Worm (Caenorhabditis elegans) whole organism, L3 larva: ENCODE results near the gene drap-1.

ENCODE experiments used
- ama-1 ChIP-seq: fragments of 150-350 bp; optimal IDR thresholded peaks from 2 replicates; lab custom pipeline; 2018
- ceh-16 ChIP-seq: sonication (generic microtip); optimal IDR thresholded peaks from 2 replicates; lab custom pipeline; 2017; ENCODE audit warnings: missing biosample characterization, missing genetic modification characterization
- ceh-28 ChIP-seq: fragments of 150-350 bp; optimal IDR thresholded peaks from 2 replicates; lab custom pipeline; 2014; ENCODE audit warnings: missing biosample characterization, missing genetic modification reagents, missing genetic modification characterization
- ceh-82 ChIP-seq: fragments of 150-350 bp; optimal IDR thresholded peaks from 2 replicates; lab custom pipeline; 2014; ENCODE audit warnings: missing biosample characterization, missing genetic modification characterization
- ceh-9 ChIP-seq: sonication (generic microtip); optimal IDR thresholded peaks from 2 replicates; lab custom pipeline; 2018; ENCODE audit warnings: missing biosample characterization, missing genetic modification characterization
- egl-5 ChIP-seq: fragments of 150-350 bp; optimal IDR thresholded peaks from 2 replicates; lab custom pipeline; 2017; ENCODE audit warnings: missing biosample characterization, missing genetic modification reagents, missing genetic modification characterization, inconsistent platforms
- elt-2 ChIP-seq: sonication (generic microtip); optimal IDR thresholded peaks from 2 replicates; lab custom pipeline; 2016; ENCODE audit warnings: missing genetic modification reagents, mild to moderate bottlenecking, missing genetic modification characterization, missing compliant biosample characterization
- elt-3 ChIP-seq, 3 experiments: fragments of 150-350 bp in 1 of 3; sonication (generic microtip) in 2 of 3; optimal IDR thresholded peaks; 2 replicates in 2 of 3; 4 replicates in 1 of 3; lab custom pipeline; 2014 to 2017; ENCODE audit warnings: missing biosample characterization in 3 of 3, missing genetic modification characterization in 3 of 3
- eor-1 ChIP-seq, 2 experiments: fragments of 150-350 bp; optimal IDR thresholded peaks; 2 replicates each; lab custom pipeline; 2014 to 2018; ENCODE audit warnings: missing biosample characterization in 2 of 2, missing genetic modification characterization in 2 of 2
- fkh-10 ChIP-seq: sonication (generic microtip); optimal IDR thresholded peaks from 2 replicates; lab custom pipeline; 2017; ENCODE audit warnings: missing biosample characterization, missing genetic modification reagents, missing genetic modification characterization
- fos-1 ChIP-seq: fragments of 150-350 bp; optimal IDR thresholded peaks from 2 replicates; lab custom pipeline; 2014; ENCODE audit warnings: missing biosample characterization, missing genetic modification characterization
- jun-1 ChIP-seq: fragments of 150-350 bp; optimal IDR thresholded peaks from 2 replicates; lab custom pipeline; 2014; ENCODE audit warnings: missing biosample characterization, missing genetic modification reagents, missing genetic modification characterization
- lin-15B ChIP-seq: fragments of 150-350 bp; optimal IDR thresholded peaks from 2 replicates; lab custom pipeline; 2014; ENCODE audit warnings: missing biosample characterization, missing genetic modification characterization
- lin-39 ChIP-seq: fragments of 150-350 bp; optimal IDR thresholded peaks from 2 replicates; lab custom pipeline; 2018; ENCODE audit warnings: missing biosample characterization, missing genetic modification reagents, missing genetic modification characterization
- mdl-1 ChIP-seq: fragments of 150-350 bp; optimal IDR thresholded peaks from 2 replicates; lab custom pipeline; 2014; ENCODE audit warnings: missing biosample characterization, missing genetic modification characterization
- mml-1 ChIP-seq: fragments of 150-350 bp; sonication (generic microtip); optimal IDR thresholded peaks from 3 replicates; lab custom pipeline; 2014; ENCODE audit warnings: missing biosample characterization, missing genetic modification characterization
- nfya-1 ChIP-seq: sonication (generic microtip); optimal IDR thresholded peaks from 2 replicates; lab custom pipeline; 2017; ENCODE audit warnings: missing genetic modification characterization, mild to moderate bottlenecking, missing compliant biosample characterization, antibody characterized with exemption, moderate library complexity; ENCODE audit not compliant: insufficient read depth
- nhr-11 ChIP-seq: fragments of 150-350 bp; optimal IDR thresholded peaks from 2 replicates; lab custom pipeline; 2014; ENCODE audit warnings: missing biosample characterization, missing genetic modification characterization
- nhr-12 ChIP-seq: fragments of 150-350 bp; optimal IDR thresholded peaks from 2 replicates; lab custom pipeline; 2014; ENCODE audit warnings: missing biosample characterization, missing genetic modification characterization
- nhr-23 ChIP-seq: fragments of 150-350 bp; optimal IDR thresholded peaks from 2 replicates; lab custom pipeline; 2014; ENCODE audit warnings: missing biosample characterization, missing genetic modification reagents, missing genetic modification characterization
- nhr-237 ChIP-seq: fragments of 150-350 bp; optimal IDR thresholded peaks from 2 replicates; lab custom pipeline; 2014; ENCODE audit warnings: missing biosample characterization, missing genetic modification characterization
- nhr-25 ChIP-seq: sonication (generic microtip); optimal IDR thresholded peaks from 2 replicates; lab custom pipeline; 2017; ENCODE audit warnings: missing biosample characterization, missing genetic modification characterization
- nhr-28 ChIP-seq: fragments of 150-350 bp; optimal IDR thresholded peaks from 2 replicates; lab custom pipeline; 2014; ENCODE audit warnings: missing biosample characterization, missing genetic modification characterization
- nhr-43 ChIP-seq: sonication (generic microtip); optimal IDR thresholded peaks from 2 replicates; lab custom pipeline; 2016; ENCODE audit warnings: mild to moderate bottlenecking, missing genetic modification characterization, missing compliant biosample characterization; ENCODE audit not compliant: poor library complexity, severe bottlenecking
- nhr-76 ChIP-seq: fragments of 150-350 bp; sonication (generic microtip); optimal IDR thresholded peaks from 5 replicates; lab custom pipeline; 2014; ENCODE audit warnings: missing biosample characterization, missing genetic modification characterization
- nhr-77 ChIP-seq: fragments of 150-350 bp; optimal IDR thresholded peaks from 2 replicates; lab custom pipeline; 2014; ENCODE audit warnings: missing biosample characterization, missing genetic modification characterization
- pha-4 ChIP-seq: fragments of 150-350 bp; optimal IDR thresholded peaks from 2 replicates; lab custom pipeline; 2014; ENCODE audit warnings: missing biosample characterization, missing genetic modification reagents, missing genetic modification characterization
- pqm-1 ChIP-seq: fragments of 150-350 bp; optimal IDR thresholded peaks from 2 replicates; lab custom pipeline; 2017; ENCODE audit warnings: missing biosample characterization, missing genetic modification characterization, inconsistent platforms
- skn-1 ChIP-seq: fragments of 150-350 bp; optimal IDR thresholded peaks from 2 replicates; lab custom pipeline; 2014; ENCODE audit warnings: missing biosample characterization, missing genetic modification characterization
- snpc-4 ChIP-seq: fragments of 150-350 bp; optimal IDR thresholded peaks from 2 replicates; lab custom pipeline; 2014; ENCODE audit warnings: missing biosample characterization, missing genetic modification characterization
- unc-62 ChIP-seq: fragments of 150-350 bp; sonication (generic microtip); optimal IDR thresholded peaks from 4 replicates; lab custom pipeline; 2014; ENCODE audit warnings: missing biosample characterization, missing genetic modification reagents, missing genetic modification characterization
- zag-1 ChIP-seq: fragments of 150-350 bp; optimal IDR thresholded peaks from 2 replicates; lab custom pipeline; 2014; ENCODE audit warnings: missing biosample characterization, missing genetic modification characterization
- ztf-11 ChIP-seq: fragments of 150-350 bp; optimal IDR thresholded peaks from 2 replicates; lab custom pipeline; 2014; ENCODE audit warnings: missing biosample characterization, missing genetic modification characterization
- ztf-4 ChIP-seq: fragments of 150-350 bp; optimal IDR thresholded peaks from 2 replicates; lab custom pipeline; 2014; ENCODE audit warnings: missing biosample characterization, missing genetic modification characterization

The drap-1 gene

DNA sequence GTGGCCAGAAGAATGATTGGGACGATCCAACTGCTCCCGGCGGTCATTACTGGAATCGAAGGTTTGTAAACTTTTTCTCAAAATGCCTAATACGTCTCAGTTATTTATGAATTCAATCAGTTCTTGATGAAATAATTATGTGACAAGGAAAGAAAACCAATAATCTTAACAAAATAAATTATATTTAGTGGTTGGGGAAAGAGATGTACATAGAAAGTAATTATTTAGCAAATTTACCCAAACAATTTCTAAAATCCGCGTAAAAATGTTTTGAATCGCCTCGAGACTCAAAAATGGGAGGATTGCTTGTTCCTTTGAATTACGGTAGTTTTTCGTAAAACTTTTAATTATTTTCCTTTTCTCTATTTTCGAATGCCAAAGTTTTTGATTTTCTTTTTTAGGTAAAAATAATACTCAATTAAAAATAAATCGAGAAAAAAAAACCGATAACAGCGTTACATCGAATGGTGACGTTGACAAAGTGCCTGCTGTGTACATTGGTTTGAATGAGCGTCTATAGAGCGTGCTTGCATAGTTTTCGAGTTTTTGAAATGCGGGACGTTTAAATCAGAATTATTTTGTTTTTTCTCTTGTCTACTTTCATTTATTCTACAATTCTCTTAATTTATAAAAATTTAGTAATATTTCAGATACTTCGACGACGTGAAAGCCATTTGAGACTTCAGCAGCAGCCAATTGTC is at the start of gene drap-1, which contains the start of gene aagr-3:
drap-1 (plus strand) TSS at position 645 of the 701 bp plus-strand sequence.
aagr-3 (minus strand) TSS at position 51 of the 701 bp plus-strand sequence.
- TF ChIP-seq pha-4 (tag; lab: Kevin White, UChicago) (peak; percentile 96), snpc-4 (tag; lab: Kevin White, UChicago) (peak; percentile 44), elt-2 (tag; lab: Kevin White, UChicago) (peak; percentile 68), skn-1 (peak; percentile 61), pqm-1 (tag; lab: Kevin White, UChicago) (peak; percentile 63), nhr-23 (tag; lab: Kevin White, UChicago) (peak; percentile 55), nfya-1 (tag; lab: Kevin White, UChicago) (peak; percentile 88), ama-1 (lab: Kevin White, UChicago) (peak; percentile 14), jun-1 (tag; lab: Kevin White, UChicago) (no peak), nhr-77 (no peak), lin-15B (tag; lab: Kevin White, UChicago) (peak; percentile 71), egl-5 (tag; lab: Kevin White, UChicago) (peak; percentile 67), lin-39 (tag; lab: Kevin White, UChicago) (peak; percentile 81), elt-3 (tag; optimal IDR thresholded peaks at IDR 0.05; lab: Kevin White, UChicago) (no peak)

DNA sequence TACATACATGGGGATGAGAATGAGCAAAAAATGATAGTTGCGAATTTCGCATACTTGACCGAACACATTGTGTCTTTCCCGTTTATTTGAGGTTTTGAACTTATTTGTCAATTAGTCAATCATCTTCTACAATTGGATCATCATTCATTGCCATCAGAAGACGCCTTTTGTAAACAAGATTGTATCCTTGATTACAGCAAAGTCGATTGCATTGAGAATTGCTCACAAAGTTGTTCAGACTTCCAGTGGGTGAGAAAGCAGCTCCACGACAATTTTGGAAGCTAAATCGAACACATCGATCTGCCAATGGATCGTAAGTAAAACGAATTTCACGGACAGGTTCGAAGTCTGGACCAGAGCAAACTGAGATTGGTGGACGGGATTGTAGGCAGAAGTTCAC is 49.6 kb upstream of the drap-1 start:
- no peak for TF ChIP-seq eor-1 (tag; optimal IDR thresholded peaks at IDR 0.05; lab: Kevin White, UChicago)
- TF ChIP-seq pha-4 (tag; lab: Kevin White, UChicago), result no peak
- no peak for TF ChIP-seq mml-1 (tag; lab: Kevin White, UChicago)
- no peak for TF ChIP-seq ceh-9
- TF ChIP-seq nhr-237 (tag; lab: Kevin White, UChicago), result no peak
- no peak for TF ChIP-seq nhr-25 (tag; lab: Kevin White, UChicago)
- no peak for TF ChIP-seq nhr-28 (tag; lab: Kevin White, UChicago)
- no peak for TF ChIP-seq egl-5 (tag; lab: Kevin White, UChicago)
- TF ChIP-seq snpc-4 (tag; lab: Kevin White, UChicago), result no peak
- no peak for TF ChIP-seq nhr-12 (tag; lab: Kevin White, UChicago)
- no peak for TF ChIP-seq lin-39 (tag; lab: Kevin White, UChicago)
- TF ChIP-seq fos-1, result no peak
- TF ChIP-seq zag-1, result no peak
- TF ChIP-seq ceh-28, result no peak
- no peak for TF ChIP-seq ceh-16
- TF ChIP-seq fkh-10 (GFP tag; lab: Kevin White, UChicago), result no peak
- no peak for TF ChIP-seq nhr-43 (tag; lab: Kevin White, UChicago)

DNA sequence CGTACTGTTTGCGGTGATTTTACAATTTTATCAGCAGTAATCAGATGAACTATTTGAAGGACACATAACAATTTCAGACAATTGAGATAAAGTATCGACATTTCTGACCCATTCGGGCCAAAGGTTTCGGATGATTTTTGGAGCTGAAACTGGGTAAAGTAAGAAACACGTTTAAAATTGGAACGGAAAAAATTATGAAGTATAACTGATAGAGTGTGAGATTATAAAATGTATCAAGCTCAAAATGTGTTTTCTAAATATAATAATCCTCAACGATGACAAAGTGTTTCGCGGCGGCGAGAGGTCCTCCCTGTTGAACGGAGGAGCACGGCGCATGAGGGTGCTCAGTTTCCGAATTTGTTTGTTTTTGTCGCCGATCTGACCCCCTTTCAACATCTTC is 44.3 kb upstream of the drap-1 start, which contains the start of gene ZK287.4:
ZK287.4 (minus strand) TSS at position 101 of the 400 bp plus-strand sequence.
- TF ChIP-seq lin-15B (tag; lab: Kevin White, UChicago) (no peak), mdl-1 (tag; lab: Kevin White, UChicago) (no peak), nhr-11 (no peak), ztf-11 (tag; lab: Kevin White, UChicago) (no peak), ceh-82 (tag; lab: Kevin White, UChicago) (no peak)

ce11 chrV:9689364-9689763 is 40.5 kb upstream of the drap-1 start:
- peak; percentile 32 for TF ChIP-seq ama-1 (lab: Kevin White, UChicago)
- TF ChIP-seq mdl-1 (tag; lab: Kevin White, UChicago), result no peak
- TF ChIP-seq egl-5 (tag; lab: Kevin White, UChicago), result no peak
- TF ChIP-seq unc-62 (GFP tag; lab: Kevin White, UChicago), result no peak
- no peak for TF ChIP-seq nhr-11

DNA sequence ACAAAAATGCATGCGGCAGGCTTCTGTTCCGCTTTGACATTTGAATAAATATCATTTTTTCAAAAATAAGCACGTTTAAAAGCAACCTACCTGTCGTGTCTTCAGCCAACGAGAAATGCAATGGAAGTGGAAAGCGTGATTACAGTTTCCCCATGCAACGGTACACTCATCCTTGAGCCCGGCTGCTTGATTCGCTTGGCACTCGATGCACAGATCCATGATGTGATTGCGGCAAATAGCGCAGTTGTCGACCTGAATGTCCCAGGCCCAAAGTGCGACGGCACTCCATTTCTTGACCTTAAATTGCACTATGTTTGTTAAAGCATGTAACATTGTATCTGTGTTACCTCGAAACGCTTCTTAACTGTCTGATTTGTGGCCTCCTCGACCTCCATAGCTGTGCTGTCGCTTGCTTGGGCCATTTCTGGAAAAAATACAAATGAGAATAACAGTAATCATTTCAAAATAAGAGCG is 39.8 kb upstream of the drap-1 start, which contains the start of gene rbx-1:
rbx-1 (minus strand) TSS at position 424 of the 474 bp plus-strand sequence.
- TF ChIP-seq ceh-16 (no peak), eor-1 (tag; optimal IDR thresholded peaks at IDR 0.05; lab: Kevin White, UChicago) (no peak), nfya-1 (tag; lab: Kevin White, UChicago) (no peak), nhr-76 (tag; lab: Kevin White, UChicago) (no peak), ztf-4 (tag; lab: Kevin White, UChicago) (no peak), elt-3 (tag; optimal IDR thresholded peaks at IDR 0.05; lab: Kevin White, UChicago) (no peak)
- TF ChIP-seq, all 47 proteins: peak for 0
